Worm (Caenorhabditis elegans): ENCODE measurements around the gene srh-125.
"Not testable (repeated sequence)": the region's sequence is repeated elsewhere in the genome, so short reads cannot be mapped to it uniquely, and the experiment has no call there.

srh-125 gene

DNA sequence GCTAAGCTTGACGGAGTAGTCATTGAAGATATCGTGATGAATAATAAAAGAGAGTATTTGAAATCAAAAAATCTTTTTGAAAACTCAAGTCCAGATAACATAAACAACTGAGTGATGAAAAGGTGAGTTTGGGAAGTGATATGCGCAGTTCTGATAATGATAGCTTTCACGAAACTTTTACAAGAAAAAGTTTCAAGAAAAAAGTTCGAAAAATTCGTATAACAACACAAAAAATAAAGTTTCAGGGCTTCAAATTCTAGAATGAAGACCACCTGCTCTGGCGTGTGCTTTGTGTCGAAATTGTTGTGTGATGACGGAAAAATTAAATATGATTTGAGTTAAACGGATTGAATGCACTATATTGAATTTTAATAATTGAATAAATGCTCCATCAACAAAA, 43.4 kb upstream of the srh-125 start, which contains the start of gene srb-19:
Gene srb-19, minus strand, starts transcription at position 101 of the 400 bp plus-strand sequence.
- TF ChIP-seq unc-86 (tag; optimal IDR thresholded peaks at IDR 0.05) = no peak
- TF ChIP-seq sup-37 (GFP tag; optimal IDR thresholded peaks at IDR 0.05) = no peak
- no peak for TF ChIP-seq mdl-1 (tag; optimal IDR thresholded peaks at IDR 0.05)
- TF ChIP-seq nhr-71 (tag; optimal IDR thresholded peaks at IDR 0.05) = peak; percentile 26
- peak; percentile 1 for TF ChIP-seq fkh-8 (tag; optimal IDR thresholded peaks at IDR 0.05)

DNA sequence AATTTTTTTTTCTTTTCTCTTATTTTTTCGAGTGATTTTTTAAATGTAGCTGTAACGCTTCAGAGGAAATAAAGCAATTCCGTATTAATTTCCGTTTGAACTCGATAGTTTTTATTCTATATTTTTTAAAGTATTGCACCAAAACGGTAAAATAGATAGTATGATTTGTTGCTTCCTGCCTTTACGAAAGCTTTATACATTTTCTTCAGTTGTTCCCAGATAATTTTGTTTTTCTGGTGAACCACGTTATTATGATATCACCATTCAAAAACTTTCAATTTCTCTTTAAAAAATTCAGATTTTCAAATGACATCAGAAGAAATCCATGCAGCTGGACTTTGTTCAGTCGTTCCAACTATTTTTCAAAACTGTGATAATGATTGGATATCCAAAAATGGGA, 38.3 kb upstream of the srh-125 start, which contains the start of gene srb-18:
Gene srb-18, plus strand, starts transcription at position 301 of the 400 bp plus-strand sequence.
- no peak for TF ChIP-seq nhr-77 (tag; optimal IDR thresholded peaks at IDR 0.05)
- TF ChIP-seq egl-27 (tag; optimal IDR thresholded peaks at IDR 0.05) = no peak
- TF ChIP-seq fkh-10 (GFP tag; optimal IDR thresholded peaks at IDR 0.05) = no peak
- no peak for TF ChIP-seq unc-130 (tag; optimal IDR thresholded peaks at IDR 0.05)
- TF ChIP-seq jun-1 (tag; optimal IDR thresholded peaks at IDR 0.05) = no peak
- TF ChIP-seq skn-1 (tag; optimal IDR thresholded peaks at IDR 0.05) = no peak
- TF ChIP-seq mdl-1 (tag; optimal IDR thresholded peaks at IDR 0.05) = no peak
- no peak for TF ChIP-seq unc-62 (GFP tag; optimal IDR thresholded peaks at IDR 0.05)
- TF ChIP-seq nhr-84 (tag; optimal IDR thresholded peaks at IDR 0.05) = no peak
- TF ChIP-seq sptf-1 (tag; optimal IDR thresholded peaks at IDR 0.05) = no peak
- TF ChIP-seq zip-4 (GFP tag; optimal IDR thresholded peaks at IDR 0.05) = no peak
- no peak for TF ChIP-seq lir-3 (tag; optimal IDR thresholded peaks at IDR 0.05; ENCODE audit: poor library complexity)
- TF ChIP-seq snu-23 (GFP tag; optimal IDR thresholded peaks at IDR 0.05) = no peak
- no peak for TF ChIP-seq pag-3 (tag; optimal IDR thresholded peaks at IDR 0.05; ENCODE audit: borderline replicate concordance, insufficient read depth)
- no peak for TF ChIP-seq tlp-1 (tag; optimal IDR thresholded peaks at IDR 0.05)

- TF ChIP-seq C04F5.9 (tag; optimal IDR thresholded peaks at IDR 0.05); jun-1 (tag; optimal IDR thresholded peaks at IDR 0.05); efl-3 (GFP tag; optimal IDR thresholded peaks at IDR 0.05): not testable (repeated sequence)
Observed at ce11 chrV:7511465-7511864, 34.8 kb upstream of the srh-125 start, which contains the start of gene nhr-171. TSS of gene nhr-171 (plus strand) at chrV:7511765.

DNA sequence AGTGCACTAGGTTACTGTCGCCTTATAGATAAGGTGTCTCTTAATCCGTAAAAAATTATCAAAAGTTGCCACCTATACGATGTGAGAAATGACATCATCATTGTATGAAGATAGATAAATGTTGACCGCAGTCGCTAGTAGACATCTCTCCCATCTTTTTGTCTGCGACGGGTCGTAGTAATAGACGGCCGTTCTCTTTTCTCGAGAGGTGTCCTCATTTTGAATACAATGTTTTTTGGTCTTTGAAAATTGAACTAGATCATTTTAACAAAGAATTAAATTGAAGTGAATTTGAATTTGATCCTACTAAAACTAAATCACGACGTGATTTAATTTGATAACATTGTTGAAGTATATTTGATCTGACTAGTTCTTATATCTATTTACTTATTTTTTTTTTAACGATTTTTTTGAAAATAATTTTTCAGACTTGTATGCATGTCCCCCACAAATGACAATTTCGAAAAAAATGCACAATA, 31.9 kb upstream of the srh-125 start, which contains the start of the genes str-31 and nhr-172:
Gene str-31, minus strand, starts transcription at position 101 of the 479 bp plus-strand sequence.
Gene nhr-172, plus strand, starts transcription at position 429 of the 479 bp plus-strand sequence.
- TF ChIP-seq unc-86 (tag; optimal IDR thresholded peaks at IDR 0.05) (no peak), elt-3 (tag; optimal IDR thresholded peaks at IDR 0.05) (no peak), ceh-88 (GFP tag; IDR thresholded peaks at IDR 0.05) (no peak), tlp-1 (tag; optimal IDR thresholded peaks at IDR 0.05) (no peak), pqm-1 (tag; optimal IDR thresholded peaks at IDR 0.05) (no peak), mab-9 (GFP tag; IDR thresholded peaks at IDR 0.05) (no peak), sup-37 (GFP tag; optimal IDR thresholded peaks at IDR 0.05) (no peak), vab-15 (tag; optimal IDR thresholded peaks at IDR 0.05) (no peak), ceh-63 (GFP tag; optimal IDR thresholded peaks at IDR 0.05) (no peak), alr-1 (tag; optimal IDR thresholded peaks at IDR 0.05; ENCODE audit: borderline replicate concordance) (no peak), blmp-1 (tag; optimal IDR thresholded peaks at IDR 0.05) (no peak), ces-1 (GFP tag; optimal IDR thresholded peaks at IDR 0.05) (no peak)

DNA sequence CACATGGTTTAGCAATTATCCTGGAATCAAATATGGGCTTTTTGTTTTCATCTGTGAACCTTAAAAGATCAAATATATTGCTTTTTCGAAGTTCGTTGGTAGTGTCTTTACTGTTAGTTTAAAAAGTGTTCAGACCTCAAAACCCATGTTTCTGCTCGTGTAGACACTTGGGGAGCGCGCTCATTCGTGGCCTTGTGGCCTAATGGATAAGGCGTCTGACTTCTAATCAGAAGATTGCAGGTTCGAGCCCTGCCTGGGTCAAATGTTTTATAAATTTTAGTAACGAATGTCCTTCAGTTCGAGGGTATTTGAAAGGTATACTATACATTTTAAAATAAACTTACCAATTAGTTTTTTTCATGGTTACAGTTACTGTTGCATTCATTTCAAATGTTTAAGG, 29.5 kb upstream of the srh-125 start:
- TF ChIP-seq ceh-63 (GFP tag; optimal IDR thresholded peaks at IDR 0.05) (no peak), hpl-2 (GFP tag; optimal IDR thresholded peaks at IDR 0.05) (no peak), pqm-1 (tag; optimal IDR thresholded peaks at IDR 0.05) (no peak), lin-15B (tag; optimal IDR thresholded peaks at IDR 0.05) (no peak), efl-1 (optimal IDR thresholded peaks at IDR 0.05) (peak in 1 of 2 experiments; percentile 13), efl-1 (GFP tag; optimal IDR thresholded peaks at IDR 0.05 in 1 of 2) (peak in 1 of 2 experiments; percentile 50), egl-13 (tag; optimal IDR thresholded peaks at IDR 0.05) (no peak), irx-1 (tag; optimal IDR thresholded peaks at IDR 0.05) (no peak), blmp-1 (tag; optimal IDR thresholded peaks at IDR 0.05) (no peak), mep-1 (tag; optimal IDR thresholded peaks at IDR 0.05) (no peak), ceh-90 (tag; optimal IDR thresholded peaks at IDR 0.05) (no peak), nhr-71 (tag; optimal IDR thresholded peaks at IDR 0.05) (peak; percentile 20), nhr-90 (tag; optimal IDR thresholded peaks at IDR 0.05; ENCODE audit: poor library complexity) (peak; percentile 30), F16B12.6 (tag; optimal IDR thresholded peaks at IDR 0.05) (no peak), mef-2 (tag; optimal IDR thresholded peaks at IDR 0.05) (no peak), lin-35 (GFP tag; optimal IDR thresholded peaks at IDR 0.05) (peak in 1 of 2 experiments; percentile 42), lin-14 (GFP tag; optimal IDR thresholded peaks at IDR 0.05) (no peak), zag-1 (tag; optimal IDR thresholded peaks at IDR 0.05) (no peak), zip-4 (GFP tag; optimal IDR thresholded peaks at IDR 0.05) (no peak), mab-9 (GFP tag; IDR thresholded peaks at IDR 0.05) (no peak), fkh-8 (tag; optimal IDR thresholded peaks at IDR 0.05) (no peak), mdl-1 (tag; optimal IDR thresholded peaks at IDR 0.05) (peak in 1 of 2 experiments; percentile 2)

Data from whole organism, L1 larva.